Worm (Caenorhabditis elegans) whole organism, young adult: ENCODE measurements around the gene npr-34.

Experiments
- B0035.1 ChIP-seq: sonication (generic microtip); optimal IDR thresholded peaks from 2 replicates; lab custom pipeline; 2016; ENCODE audit warnings: missing genetic modification characterization, mild to moderate bottlenecking, missing compliant biosample characterization, missing genotype, missing genetic modification reagents
- F22D6.2 ChIP-seq: sonication (generic microtip); optimal IDR thresholded peaks from 2 replicates; lab custom pipeline; 2016; ENCODE audit warnings: mild to moderate bottlenecking, missing genetic modification characterization, missing compliant biosample characterization
- F39B2.1 ChIP-seq: fragments of 200-800 bp; sonication (Bioruptor generic); IDR thresholded peaks from 2 replicates; pipeline ENCODE4 v1.3.6; 2022; ENCODE audit warnings: missing genetic modification reagents, missing genetic modification characterization, missing compliant biosample characterization
- T26A5.8 ChIP-seq: sonication (generic microtip); optimal IDR thresholded peaks from 2 replicates; lab custom pipeline; 2016; ENCODE audit warnings: missing genetic modification characterization, missing compliant biosample characterization
- ZK185.1 ChIP-seq: sonication (generic microtip); optimal IDR thresholded peaks from 2 replicates; lab custom pipeline; 2016; ENCODE audit warnings: mild to moderate bottlenecking, missing genetic modification characterization, missing compliant biosample characterization; ENCODE audit not compliant: poor library complexity, severe bottlenecking
- akir-1 ChIP-seq: fragments of 200-800 bp; sonication (Bioruptor generic); optimal IDR thresholded peaks from 2 replicates; lab custom pipeline; 2018; ENCODE audit warnings: mild to moderate bottlenecking, missing genetic modification characterization, moderate library complexity, missing compliant biosample characterization
- ama-1 ChIP-seq, 3 experiments: fragments of 150-350 bp in 1 of 3; sonication (generic microtip) in 2 of 3; optimal IDR thresholded peaks; 2 replicates each; lab custom pipeline; 2014 to 2018; ENCODE audit warnings: missing biosample characterization in 2 of 3, missing genetic modification characterization in 2 of 3, missing genetic modification reagents in 2 of 3
- atf-7 ChIP-seq: sonication (generic microtip); optimal IDR thresholded peaks from 2 replicates; lab custom pipeline; 2017; ENCODE audit warnings: mild to moderate bottlenecking, missing genetic modification characterization, missing compliant biosample characterization
- cebp-1 ChIP-seq, 2 experiments: fragments of 200-800 bp in 1 of 2; sonication (Bioruptor generic) in 1 of 2; sonication (generic microtip) in 1 of 2; IDR thresholded peaks in 1 of 2; optimal IDR thresholded peaks in 1 of 2; 2 replicates each; pipeline versions ENCODE4 v1.3.6 to Lab custom; 2017 to 2022; ENCODE audit warnings: missing compliant biosample characterization in 2 of 2, missing genetic modification characterization in 2 of 2, mild to moderate bottlenecking in 1 of 2, missing genetic modification reagents in 1 of 2, moderate library complexity in 1 of 2
- cebp-2 ChIP-seq: fragments of 200-800 bp; sonication (Bioruptor generic); IDR thresholded peaks from 2 replicates; pipeline ENCODE4 v1.3.6; 2022; ENCODE audit warnings: missing genetic modification characterization, missing compliant biosample characterization
- dox-1 ChIP-seq: fragments of 200-800 bp; sonication (Bioruptor generic); IDR thresholded peaks from 2 replicates; pipeline ENCODE4 v1.3.6; 2022; ENCODE audit warnings: missing genetic modification reagents, missing genetic modification characterization, missing compliant biosample characterization
- gei-17 ChIP-seq: fragments of 200-800 bp; sonication (Bioruptor generic); optimal IDR thresholded peaks from 2 replicates; lab custom pipeline; 2018; ENCODE audit warnings: mild to moderate bottlenecking, missing genetic modification characterization, missing compliant biosample characterization
- hmg-1.2 ChIP-seq: fragments of 200-800 bp; sonication (Bioruptor generic); IDR thresholded peaks from 2 replicates; pipeline ENCODE4 v1.3.6; 2022; ENCODE audit warnings: missing genetic modification reagents, missing genetic modification characterization, missing compliant biosample characterization
- hmg-20 ChIP-seq: fragments of 200-800 bp; sonication (Bioruptor generic); IDR thresholded peaks from 2 replicates; pipeline ENCODE4 v1.3.6; 2022; ENCODE audit warnings: missing genetic modification reagents, missing genetic modification characterization, missing compliant biosample characterization
- lag-1 ChIP-seq: fragments of 200-800 bp; sonication (Bioruptor generic); IDR thresholded peaks from 2 replicates; pipeline ENCODE4 v1.3.6; 2022; ENCODE audit warnings: missing genetic modification reagents, missing genetic modification characterization, missing compliant biosample characterization
- lin-35 ChIP-seq, 3 experiments: fragments of 150-350 bp in 2 of 3; sonication (generic microtip) in 1 of 3; optimal IDR thresholded peaks; 2 replicates each; lab custom pipeline; 2014 to 2018; ENCODE audit warnings: missing biosample characterization in 3 of 3, missing genetic modification characterization in 3 of 3, missing genetic modification reagents in 3 of 3
- lin-54 ChIP-seq: fragments of 200-800 bp; sonication (Bioruptor generic); optimal IDR thresholded peaks from 2 replicates; lab custom pipeline; 2018; ENCODE audit warnings: mild to moderate bottlenecking, missing genetic modification characterization, missing compliant biosample characterization
- madf-6 ChIP-seq: fragments of 200-800 bp; sonication (Bioruptor generic); IDR thresholded peaks from 2 replicates; pipeline ENCODE4 v1.3.6; 2022; ENCODE audit warnings: missing genetic modification reagents, missing genetic modification characterization, missing compliant biosample characterization
- mel-28 ChIP-seq: sonication (generic microtip); optimal IDR thresholded peaks from 2 replicates; lab custom pipeline; 2016; ENCODE audit warnings: borderline replicate concordance, mild to moderate bottlenecking, missing genetic modification characterization, missing compliant biosample characterization
- nfya-1 ChIP-seq: sonication (generic microtip); optimal IDR thresholded peaks from 2 replicates; lab custom pipeline; 2017; ENCODE audit warnings: antibody characterized with exemption, missing compliant biosample characterization, missing genetic modification characterization, borderline replicate concordance; ENCODE audit not compliant: insufficient read depth
- nhr-179 ChIP-seq: sonication (generic microtip); optimal IDR thresholded peaks from 2 replicates; lab custom pipeline; 2016; ENCODE audit warnings: mild to moderate bottlenecking, missing genetic modification characterization, missing compliant biosample characterization
- snpc-1.1 ChIP-seq: sonication (generic microtip); optimal IDR thresholded peaks from 2 replicates; lab custom pipeline; 2017; ENCODE audit warnings: missing genetic modification characterization, mild to moderate bottlenecking, missing compliant biosample characterization, antibody characterized with exemption, moderate library complexity, missing genotype, missing genetic modification reagents; ENCODE audit not compliant: insufficient read depth
- snpc-4 ChIP-seq, 5 experiments: fragments of 150-350 bp in 1 of 5; sonication (generic microtip) in 4 of 5; optimal IDR thresholded peaks; 2 replicates each; lab custom pipeline; 2014 to 2018; ENCODE audit warnings: missing genetic modification characterization in 5 of 5, missing biosample characterization in 3 of 5, antibody characterized with exemption in 2 of 5, mild to moderate bottlenecking in 2 of 5, missing compliant biosample characterization in 2 of 5, missing genotype in 2 of 5, moderate library complexity in 2 of 5, missing genetic modification reagents in 1 of 5
- somi-1 ChIP-seq: fragments of 200-800 bp; sonication (Bioruptor generic); optimal IDR thresholded peaks from 2 replicates; lab custom pipeline; 2018; ENCODE audit warnings: mild to moderate bottlenecking, missing genetic modification characterization, missing compliant biosample characterization
- unc-62 ChIP-seq: fragments of 150-350 bp; optimal IDR thresholded peaks from 2 replicates; lab custom pipeline; 2014; ENCODE audit warnings: missing biosample characterization, missing genetic modification reagents, missing genetic modification characterization
- zfh-2 ChIP-seq: fragments of 200-800 bp; sonication (Bioruptor generic); conservative IDR thresholded peaks from 2 replicates; pipeline ENCODE4 v1.3.6; 2022; ENCODE audit warnings: missing genetic modification reagents, missing genetic modification characterization, missing compliant biosample characterization
- ztf-25 ChIP-seq: fragments of 200-800 bp; sonication (Bioruptor generic); IDR thresholded peaks from 2 replicates; pipeline ENCODE4 v1.3.6; 2022; ENCODE audit warnings: missing genetic modification reagents, missing genetic modification characterization, missing compliant biosample characterization
- ztf-26 ChIP-seq: sonication (generic microtip); optimal IDR thresholded peaks from 2 replicates; lab custom pipeline; 2017; ENCODE audit warnings: missing genetic modification characterization, missing compliant biosample characterization
- ztf-3 ChIP-seq: fragments of 200-800 bp; sonication (Bioruptor generic); optimal IDR thresholded peaks from 2 replicates; lab custom pipeline; 2018; ENCODE audit warnings: mild to moderate bottlenecking, missing genetic modification characterization, missing compliant biosample characterization

The npr-34 gene

ce11 chrII:14705956-14706355 lies 33.1 kb downstream of the npr-34 start:
- TF ChIP-seq unc-62 (GFP tag; lab: Kevin White, UChicago) = peak; percentile 1
- no peak for TF ChIP-seq nhr-179 (tag; lab: Kevin White, UChicago)
- TF ChIP-seq ztf-3 (GFP tag; lab: Kevin White, UChicago) = no peak
- no peak for TF ChIP-seq akir-1 (GFP tag; lab: Kevin White, UChicago)

- TF ChIP-seq ztf-26 (tag; lab: Kevin White, UChicago) = no peak
- TF ChIP-seq zfh-2 (GFP tag; lab: Robert Waterston, UW) = peak; percentile 24; the same call in 1 of the 2 replicates
- TF ChIP-seq, all 124 proteins: peak for 1
Measured at ce11 chrII:14705215-14705614, 33.8 kb downstream of the npr-34 start, which contains the start of gene C09F9.2. TSS of gene C09F9.2 (plus strand) at chrII:14705515.

DNA sequence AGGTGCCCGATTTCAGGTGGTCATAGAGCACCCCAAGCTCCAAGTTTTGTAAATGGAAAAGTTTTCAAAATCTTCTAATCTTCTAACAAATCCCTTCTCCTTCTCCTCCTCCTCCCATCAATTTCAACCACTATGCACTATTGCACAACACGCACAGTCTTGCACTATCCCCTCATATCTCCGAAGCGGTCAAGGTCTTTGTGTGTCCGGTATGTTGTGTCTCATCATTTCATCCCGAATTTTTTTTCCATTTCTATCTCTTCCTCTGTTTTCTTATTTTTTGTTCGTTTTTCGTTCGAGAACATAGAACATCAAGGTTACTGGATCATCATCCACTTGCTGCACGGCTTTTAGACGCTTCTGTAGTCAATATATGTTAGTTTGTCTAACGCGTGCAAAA lies 34.8 kb downstream of the npr-34 start:
- no peak for TF ChIP-seq madf-6 (GFP tag; lab: Robert Waterston, UW)
- no peak for TF ChIP-seq B0035.1
- TF ChIP-seq F39B2.1 = no peak
- TF ChIP-seq cebp-1 (GFP tag; IDR thresholded peaks at IDR 0.05; lab: Robert Waterston, UW) = no peak
- no peak for TF ChIP-seq cebp-1 (tag; optimal IDR thresholded peaks at IDR 0.05; lab: Kevin White, UChicago)
- no peak for TF ChIP-seq lin-35 (GFP tag; optimal IDR thresholded peaks at IDR 0.05; lab: Kevin White, UChicago)
- no peak for TF ChIP-seq nfya-1 (tag; lab: Kevin White, UChicago)
- TF ChIP-seq hmg-1.2 (GFP tag; lab: Robert Waterston, UW) = no peak
- TF ChIP-seq lag-1 (GFP tag; lab: Robert Waterston, UW) = no peak
- no peak for TF ChIP-seq T26A5.8 (tag; lab: Kevin White, UChicago)
- no peak for TF ChIP-seq ama-1 (optimal IDR thresholded peaks at IDR 0.05; lab: Kevin White, UChicago)
- no peak for TF ChIP-seq ama-1 (GFP tag; optimal IDR thresholded peaks at IDR 0.05; lab: Kevin White, UChicago)
- TF ChIP-seq atf-7 (tag; lab: Kevin White, UChicago) = no peak
- TF ChIP-seq snpc-4 (GFP tag; optimal IDR thresholded peaks at IDR 0.05; lab: Kevin White, UChicago) = no peak
- TF ChIP-seq snpc-4 (tag; optimal IDR thresholded peaks at IDR 0.05; lab: Kevin White, UChicago) = no peak
- TF ChIP-seq F22D6.2 (tag; lab: Kevin White, UChicago) = no peak
- no peak for TF ChIP-seq lin-54 (GFP tag; lab: Kevin White, UChicago)

ce11 chrII:14703232-14703926 lies 35.7 kb downstream of the npr-34 start:
- TF ChIP-seq gei-17 (GFP tag; lab: Kevin White, UChicago) = no peak
- no peak for TF ChIP-seq dox-1 (GFP tag; lab: Robert Waterston, UW)
- TF ChIP-seq somi-1 (GFP tag; lab: Kevin White, UChicago) = no peak
- TF ChIP-seq hmg-20 (GFP tag; lab: Robert Waterston, UW) = no peak

DNA sequence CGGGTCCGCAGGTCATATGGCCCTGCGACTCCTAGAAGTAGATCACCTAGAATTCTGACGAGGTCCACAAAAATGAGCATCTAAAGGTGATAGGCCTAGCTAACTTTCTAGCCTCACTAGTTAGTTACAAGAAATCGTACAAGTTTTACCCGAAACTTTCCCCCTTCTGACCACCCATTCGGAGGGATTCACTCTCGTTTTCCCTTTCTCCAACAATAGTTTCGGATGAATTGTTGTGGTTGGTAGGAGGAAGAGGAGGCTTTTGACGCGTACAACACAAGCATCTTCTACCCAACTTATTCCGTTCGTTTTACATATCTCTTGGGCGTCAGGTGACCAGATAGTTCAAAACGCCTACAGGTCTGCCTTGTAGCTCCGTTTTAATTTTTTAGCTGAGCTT lies 37.5 kb downstream of the npr-34 start:
- TF ChIP-seq ama-1 (optimal IDR thresholded peaks at IDR 0.05; lab: Kevin White, UChicago) (no peak), ama-1 (GFP tag; optimal IDR thresholded peaks at IDR 0.05; lab: Kevin White, UChicago) (no peak), mel-28 (tag; lab: Kevin White, UChicago) (no peak), cebp-2 (GFP tag; lab: Robert Waterston, UW) (no peak), ZK185.1 (tag; lab: Kevin White, UChicago) (no peak), ztf-25 (GFP tag; lab: Robert Waterston, UW) (no peak), snpc-1.1 (tag; lab: Kevin White, UChicago) (no peak)
